Worm (Caenorhabditis elegans): ENCODE data around the gene fbxa-192.

- no peak for TF ChIP-seq lsy-2 (tag; optimal IDR thresholded peaks at IDR 0.05)
- no peak for TF ChIP-seq snpc-4 (tag; optimal IDR thresholded peaks at IDR 0.05)
- no peak for TF ChIP-seq ztf-11 (tag; optimal IDR thresholded peaks at IDR 0.05)
- TF ChIP-seq unc-39 (tag; optimal IDR thresholded peaks at IDR 0.05): no peak
- TF ChIP-seq pha-4 (tag; optimal IDR thresholded peaks at IDR 0.05): no peak
- TF ChIP-seq lin-13 (tag; optimal IDR thresholded peaks at IDR 0.05): no peak
- no peak for TF ChIP-seq nhr-237 (tag; optimal IDR thresholded peaks at IDR 0.05)
- TF ChIP-seq tbx-8 (GFP tag; optimal IDR thresholded peaks at IDR 0.05): no peak
Measured at ce11 chrV:17615609-17616008, 34.7 kb downstream of the fbxa-192 start, which contains the start of gene Y6G8.5.
